Fruit fly (Drosophila melanogaster): Measurements from ENCODE around the gene CG4783.

CG4783 gene

DNA sequence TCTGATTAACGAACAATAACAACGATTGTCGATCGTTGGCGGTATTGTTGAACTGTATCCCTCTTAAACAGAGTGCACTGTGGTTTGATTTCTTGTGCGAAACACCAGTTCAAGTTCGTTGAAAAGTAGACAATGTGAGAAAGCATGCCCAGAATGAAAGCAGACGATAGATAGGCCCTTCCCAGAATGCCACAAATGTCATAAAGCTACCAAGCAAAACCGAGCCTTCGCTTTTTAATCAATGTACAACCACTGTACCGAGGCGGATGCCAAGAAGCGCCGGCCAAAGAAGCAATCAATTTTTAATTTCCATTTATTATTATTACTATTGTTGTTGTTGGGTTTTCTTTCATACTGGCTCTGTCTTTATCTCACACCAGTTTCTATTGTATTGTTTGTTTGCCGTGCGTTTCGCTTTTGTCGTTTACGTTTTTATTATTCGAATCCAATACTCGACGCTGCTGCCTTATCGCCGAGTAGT is 39.3 kb upstream of the CG4783 start:
- TF ChIP-seq Crg-1 (GFP tag; optimal IDR thresholded peaks at IDR 0.05) (peak; percentile 13), CG7101 (tag; optimal IDR thresholded peaks at IDR 0.05) (peak; percentile 22), bab1 (GFP tag; optimal IDR thresholded peaks at IDR 0.05) (no peak), tj (GFP tag; optimal IDR thresholded peaks at IDR 0.05) (no peak), CG11617 (GFP tag; optimal IDR thresholded peaks at IDR 0.05) (peak; percentile 29), Clk (GFP tag; optimal IDR thresholded peaks at IDR 0.05) (no peak), pad (GFP tag; optimal IDR thresholded peaks at IDR 0.05) (peak; percentile 14), cnc (optimal IDR thresholded peaks at IDR 0.05) (no peak), ovo (GFP tag; optimal IDR thresholded peaks at IDR 0.05) (no peak), CG7045 (GFP tag; optimal IDR thresholded peaks at IDR 0.05) (no peak), CG5204 (GFP tag; optimal IDR thresholded peaks at IDR 0.05) (no peak), Mnt (GFP tag; optimal IDR thresholded peaks at IDR 0.05) (peak; percentile 20), cic (GFP tag; optimal IDR thresholded peaks at IDR 0.05) (peak; percentile 87), CG1620 (GFP tag; optimal IDR thresholded peaks at IDR 0.05) (peak; percentile 1), Hr96 (GFP tag; optimal IDR thresholded peaks at IDR 0.05) (no peak), CG33017 (tag; optimal IDR thresholded peaks at IDR 0.05) (peak; percentile 20), CG12768 (GFP tag; optimal IDR thresholded peaks at IDR 0.05) (no peak), kay (GFP tag; ENCODE audit: borderline replicate concordance) (peak; percentile 85), toe (GFP tag; optimal IDR thresholded peaks at IDR 0.05) (no peak), CG14711 (tag; optimal IDR thresholded peaks at IDR 0.05) (no peak)

DNA sequence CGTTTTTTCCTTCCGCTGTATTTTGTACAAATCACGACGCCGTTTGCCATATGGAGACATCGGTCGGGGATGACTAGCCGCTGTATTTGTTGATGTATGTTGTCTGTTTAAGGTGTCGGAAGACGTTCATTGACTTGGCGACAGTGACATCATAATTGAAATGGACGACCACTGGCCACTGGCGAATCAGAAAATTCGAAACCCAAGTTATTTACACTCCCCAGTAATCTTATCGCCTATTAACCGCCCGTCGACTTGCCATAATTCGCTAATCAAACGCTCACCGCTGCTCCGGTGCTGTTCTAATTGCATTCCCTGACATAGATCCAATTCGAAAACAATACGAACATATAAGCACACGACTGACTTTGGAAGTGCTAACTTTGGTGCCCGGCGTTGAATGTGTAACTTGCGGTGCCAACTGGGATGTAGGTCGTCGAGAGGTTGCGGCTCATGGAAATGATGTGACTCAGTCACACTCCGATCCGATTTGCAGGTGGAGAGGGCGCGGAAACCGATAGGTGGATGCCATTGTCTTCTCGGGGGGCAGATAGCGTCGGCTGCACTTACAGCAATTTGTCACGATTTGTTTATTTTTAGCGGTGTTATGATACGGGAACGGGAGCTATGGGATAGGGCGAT is 38.6 kb upstream of the CG4783 start:
- TF ChIP-seq CG12768 (GFP tag; optimal IDR thresholded peaks at IDR 0.05) (no peak), CG7101 (tag; optimal IDR thresholded peaks at IDR 0.05) (no peak), Clk (GFP tag; optimal IDR thresholded peaks at IDR 0.05) (no peak), tj (GFP tag; optimal IDR thresholded peaks at IDR 0.05) (no peak), cic (GFP tag; optimal IDR thresholded peaks at IDR 0.05) (no peak), Crg-1 (GFP tag; optimal IDR thresholded peaks at IDR 0.05) (no peak), pad (GFP tag; optimal IDR thresholded peaks at IDR 0.05) (no peak), CG33017 (tag; optimal IDR thresholded peaks at IDR 0.05) (no peak), Hr96 (GFP tag; optimal IDR thresholded peaks at IDR 0.05) (no peak), CG5204 (GFP tag; optimal IDR thresholded peaks at IDR 0.05) (no peak), CG11617 (GFP tag; optimal IDR thresholded peaks at IDR 0.05) (no peak), toe (GFP tag; optimal IDR thresholded peaks at IDR 0.05) (no peak), CG7045 (GFP tag; optimal IDR thresholded peaks at IDR 0.05) (no peak), ovo (GFP tag; optimal IDR thresholded peaks at IDR 0.05) (no peak), CG14711 (tag; optimal IDR thresholded peaks at IDR 0.05) (no peak), bab1 (GFP tag; optimal IDR thresholded peaks at IDR 0.05) (no peak), cnc (optimal IDR thresholded peaks at IDR 0.05) (no peak), kay (GFP tag; ENCODE audit: borderline replicate concordance) (no peak), Mnt (GFP tag; optimal IDR thresholded peaks at IDR 0.05) (no peak)

DNA sequence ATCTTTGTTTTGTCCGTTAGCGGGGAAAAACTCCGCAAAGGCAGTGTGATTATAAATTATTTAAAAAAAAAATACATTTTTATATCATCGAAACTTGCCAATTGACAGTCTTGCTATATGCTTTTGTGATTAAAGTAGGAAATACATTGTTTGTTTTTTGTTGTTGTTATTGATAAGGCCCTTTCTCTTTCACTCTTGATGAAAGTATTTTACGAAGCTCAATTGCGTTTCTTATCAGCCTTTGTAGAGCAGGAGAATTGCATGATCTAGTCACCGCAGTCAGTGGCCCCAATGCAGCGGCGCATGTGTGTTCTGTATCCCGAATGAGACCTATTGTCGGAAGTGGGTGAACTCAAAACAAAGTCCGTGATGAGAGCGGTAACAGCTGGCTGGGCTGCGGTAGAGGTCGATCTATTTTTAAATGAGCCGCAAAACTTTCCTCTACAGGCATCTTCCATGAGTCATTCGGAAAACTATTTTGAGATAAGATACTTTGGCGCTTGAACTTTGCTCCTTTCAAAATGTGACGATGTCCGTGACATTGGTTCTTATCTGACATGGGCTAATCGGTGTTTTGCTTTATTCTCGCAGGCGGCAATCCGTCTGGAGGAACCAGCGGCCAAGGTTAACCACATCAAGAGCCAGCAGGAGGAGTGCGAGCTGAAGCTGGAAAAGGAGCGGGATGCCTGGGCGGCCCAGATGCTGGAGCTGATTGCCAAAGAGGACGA is 37.8 kb upstream of the CG4783 start:
- TF ChIP-seq CG12768 (GFP tag; optimal IDR thresholded peaks at IDR 0.05) (no peak), cic (GFP tag; optimal IDR thresholded peaks at IDR 0.05) (peak; percentile 73), kay (GFP tag; ENCODE audit: borderline replicate concordance) (peak; percentile 87), Mnt (GFP tag; optimal IDR thresholded peaks at IDR 0.05) (peak; percentile 3)

DNA sequence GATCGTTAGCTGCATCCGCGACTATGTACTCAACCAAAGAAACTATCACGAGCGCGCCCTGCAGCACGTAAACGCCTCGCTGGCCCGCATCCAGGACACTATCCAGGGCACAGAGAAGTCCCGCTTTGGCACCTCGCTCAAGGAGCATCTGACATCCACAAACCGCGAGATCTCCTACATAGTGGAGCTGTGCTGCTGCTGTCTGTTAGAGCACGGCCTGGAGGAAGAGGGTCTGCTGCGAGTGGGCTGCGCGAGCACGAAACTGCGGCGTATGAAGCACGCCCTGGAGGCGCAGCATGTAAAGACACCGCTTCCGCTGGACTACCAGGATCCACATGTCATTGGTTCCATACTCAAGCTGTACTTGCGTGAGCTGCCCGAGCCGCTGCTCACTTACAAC is 37.2 kb upstream of the CG4783 start:
- TF ChIP-seq Crg-1 (GFP tag; optimal IDR thresholded peaks at IDR 0.05) (no peak), bab1 (GFP tag; optimal IDR thresholded peaks at IDR 0.05) (no peak), ovo (GFP tag; optimal IDR thresholded peaks at IDR 0.05) (no peak), cnc (optimal IDR thresholded peaks at IDR 0.05) (no peak), CG7045 (GFP tag; optimal IDR thresholded peaks at IDR 0.05) (no peak), CG7101 (tag; optimal IDR thresholded peaks at IDR 0.05) (no peak), CG1620 (GFP tag; optimal IDR thresholded peaks at IDR 0.05) (no peak), CG33017 (tag; optimal IDR thresholded peaks at IDR 0.05) (no peak), CG12768 (GFP tag; optimal IDR thresholded peaks at IDR 0.05) (no peak), CG14711 (tag; optimal IDR thresholded peaks at IDR 0.05) (no peak), CG5204 (GFP tag; optimal IDR thresholded peaks at IDR 0.05) (no peak), pad (GFP tag; optimal IDR thresholded peaks at IDR 0.05) (no peak), Hr96 (GFP tag; optimal IDR thresholded peaks at IDR 0.05) (no peak), kay (GFP tag; ENCODE audit: borderline replicate concordance) (no peak), cic (GFP tag; optimal IDR thresholded peaks at IDR 0.05) (no peak), toe (GFP tag; optimal IDR thresholded peaks at IDR 0.05) (no peak), tj (GFP tag; optimal IDR thresholded peaks at IDR 0.05) (no peak), CG11617 (GFP tag; optimal IDR thresholded peaks at IDR 0.05) (no peak), Mnt (GFP tag; optimal IDR thresholded peaks at IDR 0.05) (no peak)

DNA sequence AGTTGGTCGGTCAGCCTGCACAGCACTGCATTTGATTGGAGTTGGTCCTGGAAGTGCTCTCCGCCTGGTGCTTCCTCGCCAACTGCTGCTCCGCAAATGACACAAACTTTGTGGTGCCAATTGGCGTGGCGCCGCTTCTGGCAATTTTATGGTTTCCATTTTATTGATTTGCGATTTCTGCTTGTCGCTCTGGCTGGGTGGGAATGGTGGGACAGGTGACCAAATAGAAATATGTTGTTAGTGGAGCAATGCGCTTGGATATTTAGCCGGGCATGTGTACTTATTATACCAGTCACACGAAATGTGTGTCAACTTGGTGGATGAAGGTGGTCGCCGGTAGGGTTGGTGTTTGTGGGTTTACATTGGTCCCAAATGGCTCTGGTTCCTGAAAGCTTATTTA is 32.9 kb upstream of the CG4783 start, which contains the start of the genes Xport-A and Xport-B:
Xport-A (minus strand) TSS at position 101 of the 400 bp plus-strand sequence.
Xport-B (minus strand) TSS at position 101 of the 400 bp plus-strand sequence.
- TF ChIP-seq bab1 (GFP tag; optimal IDR thresholded peaks at IDR 0.05) (no peak), pad (GFP tag; optimal IDR thresholded peaks at IDR 0.05) (no peak), Clk (GFP tag; optimal IDR thresholded peaks at IDR 0.05) (no peak), CG33017 (tag; optimal IDR thresholded peaks at IDR 0.05) (no peak), tj (GFP tag; optimal IDR thresholded peaks at IDR 0.05) (no peak), cnc (optimal IDR thresholded peaks at IDR 0.05) (no peak), Crg-1 (GFP tag; optimal IDR thresholded peaks at IDR 0.05) (no peak), cic (GFP tag; optimal IDR thresholded peaks at IDR 0.05) (no peak), CG5204 (GFP tag; optimal IDR thresholded peaks at IDR 0.05) (no peak), CG1620 (GFP tag; optimal IDR thresholded peaks at IDR 0.05) (no peak), toe (GFP tag; optimal IDR thresholded peaks at IDR 0.05) (no peak), CG12768 (GFP tag; optimal IDR thresholded peaks at IDR 0.05) (no peak), kay (GFP tag; ENCODE audit: borderline replicate concordance) (no peak), CG11617 (GFP tag; optimal IDR thresholded peaks at IDR 0.05) (no peak), CG14711 (tag; optimal IDR thresholded peaks at IDR 0.05) (no peak), CG7101 (tag; optimal IDR thresholded peaks at IDR 0.05) (no peak)

Data from whole organism, adult.